Worm (Caenorhabditis elegans): Measurements from ENCODE around the gene srh-187.
"Not testable (repeated sequence)": the region's sequence is repeated elsewhere in the genome, so short reads cannot be mapped to it uniquely, and the experiment has no call there.

srh-187 gene

DNA sequence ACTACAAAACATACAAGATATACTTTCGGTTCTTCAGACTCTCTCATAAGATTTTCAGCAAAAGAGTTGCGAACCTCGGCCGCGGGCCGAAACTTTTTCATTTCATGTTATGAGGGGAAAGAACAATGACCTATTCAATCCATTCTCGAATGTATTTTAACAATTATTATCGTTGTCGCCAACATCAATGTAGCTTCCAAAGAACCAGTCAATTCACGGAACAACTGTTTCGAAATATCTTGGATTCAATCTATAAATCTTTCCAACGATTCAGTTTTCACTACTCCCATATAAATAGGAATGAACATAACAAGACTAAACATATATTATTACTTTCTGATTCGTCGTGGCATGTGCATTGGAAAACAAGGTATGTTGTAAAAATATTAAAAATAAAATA lies 32.6 kb downstream of the srh-187 start, which contains the start of gene F07G11.1:
TSS of gene F07G11.1 (plus strand) at position 301 of the 400 bp plus-strand sequence.
- TF ChIP-seq gmeb-1 (tag; optimal IDR thresholded peaks at IDR 0.05) (no peak), nhr-77 (tag; optimal IDR thresholded peaks at IDR 0.05) (no peak), nhr-12 (tag; optimal IDR thresholded peaks at IDR 0.05) (no peak), nhr-237 (tag; optimal IDR thresholded peaks at IDR 0.05) (no peak), lsy-2 (tag; optimal IDR thresholded peaks at IDR 0.05) (no peak), elt-3 (tag; optimal IDR thresholded peaks at IDR 0.05) (no peak), unc-62 (GFP tag; optimal IDR thresholded peaks at IDR 0.05) (no peak), lin-39 (tag; optimal IDR thresholded peaks at IDR 0.05) (no peak), mdl-1 (tag; optimal IDR thresholded peaks at IDR 0.05) (no peak), nhr-11 (tag; optimal IDR thresholded peaks at IDR 0.05) (no peak), peb-1 (tag; optimal IDR thresholded peaks at IDR 0.05) (no peak), mab-5 (tag; optimal IDR thresholded peaks at IDR 0.05) (no peak), zag-1 (tag; optimal IDR thresholded peaks at IDR 0.05) (no peak)

DNA sequence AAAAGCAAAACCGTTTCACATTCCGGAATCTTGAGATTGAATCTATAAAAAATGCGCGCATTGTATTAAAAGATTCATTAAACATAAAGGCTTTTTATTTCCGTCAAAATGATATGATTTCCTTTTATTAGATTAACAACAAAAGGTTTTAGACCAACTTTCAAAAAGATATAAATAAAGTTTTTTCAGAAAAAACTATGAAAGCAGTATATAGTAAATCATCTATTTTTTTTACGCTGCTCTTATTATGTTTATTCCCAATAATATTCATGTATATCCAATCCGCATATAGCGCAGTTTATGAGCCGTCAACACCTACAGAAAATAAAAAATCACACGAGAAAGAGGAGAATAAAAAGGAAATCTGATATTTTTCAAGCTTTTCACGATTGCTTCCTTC lies 35.2 kb downstream of the srh-187 start, which contains the start of gene F07G11.2:
TSS of gene F07G11.2 (plus strand) at position 301 of the 400 bp plus-strand sequence.
- TF ChIP-seq skn-1, nhr-237, egl-27 (tag; optimal IDR thresholded peaks at IDR 0.05): not testable (repeated sequence)

DNA sequence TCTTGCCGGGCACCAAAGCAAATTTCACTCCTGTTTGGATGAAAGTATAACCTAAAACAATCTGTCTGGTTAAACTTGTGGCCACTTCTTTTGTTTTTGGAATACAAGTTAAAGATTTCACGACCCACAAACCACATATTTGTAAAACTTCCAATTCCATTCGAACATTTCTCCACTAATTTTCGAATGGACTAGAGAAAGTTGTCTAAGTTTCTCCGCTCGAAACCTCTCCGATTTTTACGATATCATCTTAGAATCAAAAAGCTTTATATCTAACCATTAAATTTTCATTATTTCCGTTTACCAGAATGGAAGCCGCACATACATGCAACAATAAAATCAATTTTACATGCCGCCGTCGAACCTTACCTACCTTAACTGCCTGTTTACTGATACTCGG lies 41.3 kb downstream of the srh-187 start, which contains the start of gene F07G11.3:
TSS of gene F07G11.3 (plus strand) at position 301 of the 400 bp plus-strand sequence.
- TF ChIP-seq nhr-77 (tag; optimal IDR thresholded peaks at IDR 0.05) (no peak), nhr-23 (tag; optimal IDR thresholded peaks at IDR 0.05) (no peak), F13H6.1 (tag; optimal IDR thresholded peaks at IDR 0.05) (no peak), crh-2 (tag; optimal IDR thresholded peaks at IDR 0.05) (no peak), C34F6.9 (tag; optimal IDR thresholded peaks at IDR 0.05) (no peak), unc-39 (tag; optimal IDR thresholded peaks at IDR 0.05) (no peak), nhr-12 (tag; optimal IDR thresholded peaks at IDR 0.05) (no peak), mab-5 (tag; optimal IDR thresholded peaks at IDR 0.05) (no peak), nhr-25 (tag; optimal IDR thresholded peaks at IDR 0.05) (no peak), lin-11 (tag; optimal IDR thresholded peaks at IDR 0.05) (no peak), fos-1 (tag; optimal IDR thresholded peaks at IDR 0.05) (no peak)

DNA sequence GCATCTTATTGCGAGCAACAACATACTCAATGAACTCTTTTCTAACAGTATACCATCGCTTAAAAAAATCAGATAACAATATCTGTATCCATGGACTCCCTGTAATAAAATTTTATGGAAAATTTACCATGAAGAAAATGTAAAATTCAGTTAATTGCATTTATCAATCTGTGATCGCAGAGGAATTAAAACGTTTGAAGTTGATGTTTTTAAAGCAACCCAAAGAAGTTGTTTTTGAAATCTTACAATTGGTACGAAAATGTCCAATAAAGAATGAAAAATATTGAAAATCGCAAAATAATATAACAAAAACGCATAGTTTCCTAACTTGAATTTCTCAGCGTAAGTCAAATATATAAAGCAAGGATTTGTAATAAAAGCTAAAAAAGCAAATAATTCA lies 42.5 kb downstream of the srh-187 start, which contains the start of gene srj-32:
TSS of gene srj-32 (minus strand) at position 101 of the 400 bp plus-strand sequence.
- no peak for TF ChIP-seq C34F6.9 (tag; optimal IDR thresholded peaks at IDR 0.05)
- TF ChIP-seq Y55F3AM.14 (GFP tag; optimal IDR thresholded peaks at IDR 0.05) = no peak
- no peak for TF ChIP-seq aly-2 (tag; optimal IDR thresholded peaks at IDR 0.05)
- TF ChIP-seq skn-1 (tag; optimal IDR thresholded peaks at IDR 0.05) = no peak
- TF ChIP-seq nhr-10 (tag; optimal IDR thresholded peaks at IDR 0.05) = no peak
- TF ChIP-seq nhr-25 (tag; optimal IDR thresholded peaks at IDR 0.05) = no peak
- TF ChIP-seq sma-9 (GFP tag; optimal IDR thresholded peaks at IDR 0.05) = no peak
- no peak for TF ChIP-seq sma-9 (tag; optimal IDR thresholded peaks at IDR 0.05)
- no peak for TF ChIP-seq R02D3.7 (tag; optimal IDR thresholded peaks at IDR 0.05)
- no peak for TF ChIP-seq unc-62 (GFP tag; optimal IDR thresholded peaks at IDR 0.05)

DNA sequence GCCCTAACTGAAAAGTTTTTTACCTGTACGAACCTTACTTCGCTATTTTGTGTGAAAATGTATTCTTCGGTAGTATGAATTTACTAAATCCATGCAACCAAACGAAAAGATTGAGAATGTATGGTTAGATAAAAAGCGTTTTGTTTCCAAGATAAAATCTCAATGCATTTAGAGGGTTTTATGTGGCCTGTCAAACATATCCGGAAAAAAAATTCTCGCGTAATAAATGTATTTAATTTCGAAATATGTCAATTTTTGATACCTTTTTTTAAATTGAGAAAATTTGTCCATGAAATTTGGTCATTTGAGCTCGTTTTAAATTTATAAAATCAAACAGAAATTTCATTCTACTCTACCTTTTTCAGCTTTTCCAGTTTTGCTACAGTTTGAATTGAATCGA lies 44.5 kb downstream of the srh-187 start, which contains the start of gene F07G11.4:
TSS of gene F07G11.4 (minus strand) at position 101 of the 400 bp plus-strand sequence.
- TF ChIP-seq crh-2 (tag; optimal IDR thresholded peaks at IDR 0.05) = no peak
- TF ChIP-seq aly-2 (tag; optimal IDR thresholded peaks at IDR 0.05) = no peak
- no peak for TF ChIP-seq nhr-12 (tag; optimal IDR thresholded peaks at IDR 0.05)
- no peak for TF ChIP-seq egl-27 (tag; optimal IDR thresholded peaks at IDR 0.05)
- no peak for TF ChIP-seq nhr-23 (tag; optimal IDR thresholded peaks at IDR 0.05)
- TF ChIP-seq ztf-1 (GFP tag; conservative IDR thresholded peaks at IDR 0.05) = no peak
- TF ChIP-seq blmp-1 (tag; optimal IDR thresholded peaks at IDR 0.05; ENCODE audit: insufficient read depth) = no peak
- TF ChIP-seq ZK546.5 (tag; optimal IDR thresholded peaks at IDR 0.05) = no peak
- no peak for TF ChIP-seq ztf-11 (tag; optimal IDR thresholded peaks at IDR 0.05)
- no peak for TF ChIP-seq skn-1 (tag; optimal IDR thresholded peaks at IDR 0.05)
- TF ChIP-seq alr-1 (tag; optimal IDR thresholded peaks at IDR 0.05) = no peak
- TF ChIP-seq elt-1 (tag; optimal IDR thresholded peaks at IDR 0.05) = no peak
- TF ChIP-seq nhr-21 (tag; optimal IDR thresholded peaks at IDR 0.05) = no peak
